Worm (Caenorhabditis elegans) whole organism, L1 larva: ENCODE data around the gene Y32G9A.5.

Source experiments
- C04F5.9 ChIP-seq: sonication (generic microtip); optimal IDR thresholded peaks from 2 replicates; lab custom pipeline; 2016; ENCODE audit warnings: missing genetic modification characterization, missing compliant biosample characterization
- C16A3.4 ChIP-seq: fragments of 150-350 bp; optimal IDR thresholded peaks from 2 replicates; lab custom pipeline; 2014; ENCODE audit warnings: missing biosample characterization, missing genetic modification characterization
- F16B12.6 ChIP-seq: fragments of 150-350 bp; optimal IDR thresholded peaks from 2 replicates; lab custom pipeline; 2014; ENCODE audit warnings: missing biosample characterization, missing genetic modification characterization
- blmp-1 ChIP-seq: fragments of 150-350 bp; optimal IDR thresholded peaks from 2 replicates; lab custom pipeline; 2014; ENCODE audit warnings: missing biosample characterization, missing genetic modification characterization
- ceh-8 ChIP-seq: fragments of 200-800 bp; sonication (Bioruptor generic); optimal IDR thresholded peaks from 2 replicates; lab custom pipeline; 2018; ENCODE audit warnings: mild to moderate bottlenecking, missing genetic modification characterization, moderate library complexity, missing compliant biosample characterization
- ceh-82 ChIP-seq, 3 experiments: fragments of 150-350 bp in 1 of 3; sonication (generic microtip) in 2 of 3; optimal IDR thresholded peaks; 2 replicates each; lab custom pipeline; 2014 to 2017; ENCODE audit warnings: missing biosample characterization in 3 of 3, missing genetic modification characterization in 3 of 3
- ces-1 ChIP-seq: fragments of 150-350 bp; optimal IDR thresholded peaks from 2 replicates; lab custom pipeline; 2014; ENCODE audit warnings: missing biosample characterization, missing genetic modification reagents, missing genetic modification characterization
- dpl-1 ChIP-seq, 3 experiments: fragments of 150-350 bp in 2 of 3; sonication (generic microtip) in 1 of 3; optimal IDR thresholded peaks; 2 replicates each; lab custom pipeline; 2014 to 2017; ENCODE audit warnings: missing biosample characterization in 3 of 3, missing genetic modification characterization in 3 of 3, missing genetic modification reagents in 3 of 3
- dsc-1 ChIP-seq: sonication (generic microtip); optimal IDR thresholded peaks from 2 replicates; lab custom pipeline; 2016; ENCODE audit warnings: mild to moderate bottlenecking, missing genetic modification characterization, missing compliant biosample characterization
- efl-1 ChIP-seq, 4 experiments: fragments of 150-350 bp; optimal IDR thresholded peaks in 3 of 4; peaks in 1 of 4; 1 replicate in 1 of 4; 2 replicates in 3 of 4; lab custom pipeline; 2014; ENCODE audit warnings: missing biosample characterization in 2 of 4, missing genetic modification characterization in 2 of 4, missing genetic modification reagents in 2 of 4
- efl-3 ChIP-seq: fragments of 200-800 bp; sonication (Bioruptor generic); optimal IDR thresholded peaks from 2 replicates; lab custom pipeline; 2018; ENCODE audit warnings: mild to moderate bottlenecking, missing genetic modification characterization, missing compliant biosample characterization
- egl-27 ChIP-seq, 2 experiments: fragments of 150-350 bp in 1 of 2; sonication (generic microtip); optimal IDR thresholded peaks; 3 replicates each; lab custom pipeline; 2017 to 2018; ENCODE audit warnings: missing biosample characterization in 2 of 2, missing genetic modification characterization in 2 of 2, missing genetic modification reagents in 2 of 2
- fkh-4 ChIP-seq: sonication (generic microtip); optimal IDR thresholded peaks from 2 replicates; lab custom pipeline; 2016; ENCODE audit warnings: missing compliant biosample characterization, missing genetic modification characterization, borderline replicate concordance
- fkh-8 ChIP-seq: sonication (generic microtip); optimal IDR thresholded peaks from 2 replicates; lab custom pipeline; 2016; ENCODE audit warnings: mild to moderate bottlenecking, missing genetic modification characterization, missing compliant biosample characterization
- grh-1 ChIP-seq: fragments of 200-800 bp; sonication (Bioruptor generic); IDR thresholded peaks from 2 replicates; pipeline ENCODE4 v1.3.6; 2022; ENCODE audit warnings: missing genetic modification reagents, missing genetic modification characterization, missing compliant biosample characterization
- hlh-17 ChIP-seq: fragments of 200-800 bp; sonication (Bioruptor generic); optimal IDR thresholded peaks from 2 replicates; lab custom pipeline; 2018; ENCODE audit warnings: missing genetic modification characterization, mild to moderate bottlenecking, missing compliant biosample characterization, moderate library complexity, borderline replicate concordance
- irx-1 ChIP-seq: sonication (generic microtip); optimal IDR thresholded peaks from 2 replicates; lab custom pipeline; 2016; ENCODE audit warnings: missing genetic modification characterization, missing compliant biosample characterization
- isw-1 ChIP-seq: fragments of 200-800 bp; sonication (Bioruptor generic); IDR thresholded peaks from 2 replicates; pipeline ENCODE4 v1.3.6; 2022; ENCODE audit warnings: missing genetic modification characterization, missing compliant biosample characterization
- lin-13 ChIP-seq: fragments of 150-350 bp; optimal IDR thresholded peaks from 2 replicates; lab custom pipeline; 2014; ENCODE audit warnings: missing biosample characterization, missing genetic modification reagents, missing genetic modification characterization
- lin-14 ChIP-seq: fragments of 200-800 bp; sonication (Bioruptor generic); optimal IDR thresholded peaks from 2 replicates; lab custom pipeline; 2018; ENCODE audit warnings: mild to moderate bottlenecking, missing genetic modification characterization, moderate library complexity, missing compliant biosample characterization
- lin-15B ChIP-seq: fragments of 150-350 bp; sonication (generic microtip); optimal IDR thresholded peaks from 3 replicates; lab custom pipeline; 2014; ENCODE audit warnings: missing biosample characterization, missing genetic modification characterization
- lin-35 ChIP-seq, 2 experiments: fragments of 150-350 bp; optimal IDR thresholded peaks; 2 replicates each; lab custom pipeline; 2014; ENCODE audit warnings: missing biosample characterization in 2 of 2, missing genetic modification characterization in 2 of 2, missing genetic modification reagents in 2 of 2
- lin-39 ChIP-seq: fragments of 150-350 bp; optimal IDR thresholded peaks from 2 replicates; lab custom pipeline; 2014; ENCODE audit warnings: missing biosample characterization, missing genetic modification reagents, missing genetic modification characterization
- lsy-2 ChIP-seq, 2 experiments: fragments of 150-350 bp; optimal IDR thresholded peaks; 2 replicates each; lab custom pipeline; 2014; ENCODE audit warnings: missing biosample characterization in 2 of 2, missing genetic modification characterization in 2 of 2
- mab-9 ChIP-seq: fragments of 200-800 bp; sonication (Bioruptor generic); IDR thresholded peaks from 2 replicates; pipeline ENCODE4 v1.3.6; 2022; ENCODE audit warnings: missing genetic modification reagents, missing genetic modification characterization, missing compliant biosample characterization
- nhr-19 ChIP-seq: fragments of 200-800 bp; sonication (Bioruptor generic); conservative IDR thresholded peaks from 2 replicates; pipeline ENCODE4 v1.3.6; 2022; ENCODE audit warnings: missing genetic modification characterization, missing compliant biosample characterization
- nhr-28 ChIP-seq: fragments of 150-350 bp; optimal IDR thresholded peaks from 2 replicates; lab custom pipeline; 2014; ENCODE audit warnings: missing biosample characterization, missing genetic modification characterization
- nhr-47 ChIP-seq: sonication (generic microtip); optimal IDR thresholded peaks from 2 replicates; lab custom pipeline; 2016; ENCODE audit warnings: mild to moderate bottlenecking, missing genetic modification characterization, moderate library complexity, missing compliant biosample characterization
- nhr-71 ChIP-seq: sonication (generic microtip); optimal IDR thresholded peaks from 2 replicates; lab custom pipeline; 2016; ENCODE audit warnings: mild to moderate bottlenecking, missing genetic modification characterization, moderate library complexity, missing compliant biosample characterization
- nhr-77 ChIP-seq: fragments of 150-350 bp; optimal IDR thresholded peaks from 2 replicates; lab custom pipeline; 2014; ENCODE audit warnings: missing biosample characterization, missing genetic modification characterization
- rnt-1 ChIP-seq: sonication (generic microtip); optimal IDR thresholded peaks from 2 replicates; lab custom pipeline; 2016; ENCODE audit warnings: mild to moderate bottlenecking, missing genetic modification characterization, moderate library complexity, missing compliant biosample characterization
- skn-1 ChIP-seq: fragments of 150-350 bp; optimal IDR thresholded peaks from 2 replicates; lab custom pipeline; 2014; ENCODE audit warnings: missing biosample characterization, missing genetic modification characterization
- sox-4 ChIP-seq: sonication (generic microtip); optimal IDR thresholded peaks from 2 replicates; lab custom pipeline; 2016; ENCODE audit warnings: missing genetic modification characterization, missing compliant biosample characterization
- sup-37 ChIP-seq: fragments of 200-800 bp; sonication (Bioruptor generic); optimal IDR thresholded peaks from 2 replicates; lab custom pipeline; 2018; ENCODE audit warnings: mild to moderate bottlenecking, missing genetic modification characterization, missing compliant biosample characterization
- swsn-7 ChIP-seq: sonication (generic microtip); optimal IDR thresholded peaks from 2 replicates; lab custom pipeline; 2016; ENCODE audit warnings: missing genetic modification characterization, missing compliant biosample characterization
- tbx-2 ChIP-seq: sonication (generic microtip); optimal IDR thresholded peaks from 2 replicates; lab custom pipeline; 2016; ENCODE audit warnings: missing genetic modification characterization, missing compliant biosample characterization
- unc-130 ChIP-seq: fragments of 150-350 bp; optimal IDR thresholded peaks from 2 replicates; lab custom pipeline; 2017; ENCODE audit warnings: missing biosample characterization, missing genetic modification characterization, inconsistent platforms
- unc-62 ChIP-seq: fragments of 150-350 bp; optimal IDR thresholded peaks from 2 replicates; lab custom pipeline; 2014; ENCODE audit warnings: missing biosample characterization, missing genetic modification reagents, missing genetic modification characterization
- xbp-1 ChIP-seq: sonication (generic microtip); optimal IDR thresholded peaks from 2 replicates; lab custom pipeline; 2016; ENCODE audit warnings: missing genetic modification characterization, missing compliant biosample characterization
- zip-4 ChIP-seq: fragments of 200-800 bp; sonication (Bioruptor generic); optimal IDR thresholded peaks from 2 replicates; lab custom pipeline; 2018; ENCODE audit warnings: mild to moderate bottlenecking, missing genetic modification characterization, moderate library complexity, missing compliant biosample characterization

Gene Y32G9A.5

ce11 chrV:1892567-1893277, 14.7 kb upstream of the Y32G9A.5 start, which contains the start of gene zig-11 (continued):
- peak; percentile 37 to 93 for TF ChIP-seq lsy-2 (tag; optimal IDR thresholded peaks at IDR 0.05; lab: Kevin White, UChicago)
- TF ChIP-seq mab-9 (GFP tag; lab: Robert Waterston, UW): no peak
- peak; percentile 34 for TF ChIP-seq nhr-47 (tag; lab: Kevin White, UChicago)
- TF ChIP-seq lin-35 (GFP tag; optimal IDR thresholded peaks at IDR 0.05; lab: Kevin White, UChicago): peak; percentile 78 to 93
- peak; percentile 18 for TF ChIP-seq C16A3.4
- TF ChIP-seq nhr-71 (tag; lab: Kevin White, UChicago): peak; percentile 36
- no peak for TF ChIP-seq irx-1
- peak; percentile 74 to 85 for TF ChIP-seq efl-1 (optimal IDR thresholded peaks at IDR 0.05; lab: Kevin White, UChicago)
- peak; percentile 88 to 98 for TF ChIP-seq efl-1 (GFP tag; optimal IDR thresholded peaks at IDR 0.05 in 1 of 2; lab: Kevin White, UChicago)

- TF ChIP-seq fkh-8 (tag; lab: Kevin White, UChicago): peak; percentile 48
- no peak for TF ChIP-seq blmp-1
- TF ChIP-seq xbp-1 (tag; lab: Kevin White, UChicago): no peak
- TF ChIP-seq lin-14 (GFP tag; lab: Kevin White, UChicago): no peak
Measured at ce11 chrV:1895483-1895882, 12.0 kb upstream of the Y32G9A.5 start, which contains the start of gene nphp-2. Gene nphp-2, plus strand, starts transcription at chrV:1895783.

ce11 chrV:1908542-1908941, 1.1 kb downstream of the Y32G9A.5 start, which contains the start of gene srp-3:
Gene srp-3, plus strand, starts transcription at chrV:1908842.
- TF ChIP-seq unc-130 (tag; lab: Kevin White, UChicago): no peak
- no peak for TF ChIP-seq C04F5.9 (tag; lab: Kevin White, UChicago)
- TF ChIP-seq hlh-17 (GFP tag; lab: Kevin White, UChicago): no peak
- TF ChIP-seq tbx-2 (tag; lab: Kevin White, UChicago): no peak
- TF ChIP-seq nhr-28: no peak
- TF ChIP-seq egl-27 (tag; optimal IDR thresholded peaks at IDR 0.05; lab: Kevin White, UChicago): no peak
- TF ChIP-seq ceh-8: no peak
- TF ChIP-seq irx-1: no peak
- TF ChIP-seq fkh-4 (tag; lab: Kevin White, UChicago): no peak
- TF ChIP-seq ceh-82 (tag; optimal IDR thresholded peaks at IDR 0.05; lab: Kevin White, UChicago): no peak

ce11 chrV:1911102-1911501, 3.7 kb downstream of the Y32G9A.5 start, which contains the start of gene Y32G9A.3:
Gene Y32G9A.3, plus strand, starts transcription at chrV:1911402.
- TF ChIP-seq unc-62 (GFP tag; lab: Kevin White, UChicago) (no peak), mab-9 (GFP tag; lab: Robert Waterston, UW) (no peak), unc-130 (tag; lab: Kevin White, UChicago) (no peak)

ce11 chrV:1918030-1918559, 10.6 kb downstream of the Y32G9A.5 start, which contains the start of gene Y32G9A.2:
Gene Y32G9A.2, plus strand, starts transcription at chrV:1918509.
- TF ChIP-seq lin-39 (tag; lab: Kevin White, UChicago) (no peak), sox-4 (tag; lab: Kevin White, UChicago) (no peak), nhr-71 (tag; lab: Kevin White, UChicago) (no peak), sup-37 (GFP tag; lab: Kevin White, UChicago) (no peak), lsy-2 (tag; optimal IDR thresholded peaks at IDR 0.05; lab: Kevin White, UChicago) (peak in 1 of 2 experiments; percentile 72), zip-4 (GFP tag; lab: Kevin White, UChicago) (no peak), C16A3.4 (peak; percentile 53), dsc-1 (tag; lab: Kevin White, UChicago) (peak; percentile 20), nhr-77 (tag; lab: Kevin White, UChicago) (peak; percentile 16), skn-1 (peak; percentile 43), rnt-1 (tag; lab: Kevin White, UChicago) (peak; percentile 45), efl-1 (optimal IDR thresholded peaks at IDR 0.05; lab: Kevin White, UChicago) (peak; percentile 62 to 64), efl-1 (GFP tag; optimal IDR thresholded peaks at IDR 0.05 in 1 of 2; lab: Kevin White, UChicago) (peak; percentile 59 to 94), tbx-2 (tag; lab: Kevin White, UChicago) (peak; percentile 32), lin-15B (tag; lab: Kevin White, UChicago) (peak; percentile 22), F16B12.6 (no peak), ces-1 (GFP tag; lab: Kevin White, UChicago) (no peak), lin-35 (GFP tag; optimal IDR thresholded peaks at IDR 0.05; lab: Kevin White, UChicago) (peak; percentile 51 to 78), efl-3 (GFP tag; lab: Kevin White, UChicago) (no peak), grh-1 (GFP tag; lab: Robert Waterston, UW) (no peak), nhr-19 (GFP tag; lab: Robert Waterston, UW) (no peak), swsn-7 (tag; lab: Kevin White, UChicago) (peak; percentile 30), isw-1 (GFP tag; lab: Robert Waterston, UW) (peak; percentile 6; the same call in 1 of the 2 replicates), dpl-1 (GFP tag; optimal IDR thresholded peaks at IDR 0.05; lab: Kevin White, UChicago) (peak; percentile 43 to 62 (median 61)), lin-13 (GFP tag; lab: Kevin White, UChicago) (peak; percentile 35)
